Fruit fly (Drosophila melanogaster) Kc167 (cell line): Measurements from ENCODE around the gene CG32755.

Experiments
- Myc ChIP-seq: fragments of >200 bp; optimal IDR thresholded peaks from 2 replicates; lab custom pipeline; 2017; ENCODE audit warnings: missing external identifiers
- Sin3A ChIP-seq: fragments of >200 bp; optimal IDR thresholded peaks from 2 replicates; lab custom pipeline; 2018; ENCODE audit warnings: missing external identifiers
- h ChIP-seq: fragments of >200 bp; optimal IDR thresholded peaks from 3 replicates; lab custom pipeline; 2018; ENCODE audit warnings: missing external identifiers
- insv ChIP-seq: fragments of >200 bp; optimal IDR thresholded peaks from 3 replicates; lab custom pipeline; 2018; ENCODE audit warnings: missing external identifiers
- psq ChIP-seq: fragments of >200 bp; optimal IDR thresholded peaks from 2 replicates; lab custom pipeline; 2017; ENCODE audit warnings: missing external identifiers
- ttk ChIP-seq: sonication (Bioruptor generic); optimal IDR thresholded peaks from 2 replicates; lab custom pipeline; 2017; ENCODE audit warnings: missing external identifiers

CG32755 gene

dm6 chrX:5949951-5950350 is at the start of gene CG32755:
Gene CG32755, plus strand, starts transcription at chrX:5950251.
- no peak for TF ChIP-seq insv (lab: Kevin White, UChicago)
- TF ChIP-seq Sin3A (lab: Kevin White, UChicago) = no peak
- TF ChIP-seq h (lab: Kevin White, UChicago) = no peak
- no peak for TF ChIP-seq Myc
- TF ChIP-seq ttk = no peak
- TF ChIP-seq psq = no peak

dm6 chrX:5901628-5902213 is 48.3 kb upstream of the CG32755 start:
- TF ChIP-seq insv (lab: Kevin White, UChicago) = no peak
- TF ChIP-seq ttk = no peak
- no peak for TF ChIP-seq Sin3A (lab: Kevin White, UChicago)
- no peak for TF ChIP-seq psq
- TF ChIP-seq Myc = no peak
- TF ChIP-seq h (lab: Kevin White, UChicago) = no peak

dm6 chrX:5902701-5903100 is 47.4 kb upstream of the CG32755 start:
- no peak for TF ChIP-seq psq
- TF ChIP-seq ttk = peak; percentile 94

- TF ChIP-seq ttk (no peak), Myc (no peak), psq (no peak), insv (lab: Kevin White, UChicago) (no peak), Sin3A (lab: Kevin White, UChicago) (no peak), h (lab: Kevin White, UChicago) (no peak)
These were observed 45.5 kb upstream of the CG32755 start for dm6 chrX:5904377-5905085.

- TF ChIP-seq Myc = no peak
- no peak for TF ChIP-seq ttk
- TF ChIP-seq psq = no peak
- no peak for TF ChIP-seq h (lab: Kevin White, UChicago)
- no peak for TF ChIP-seq Sin3A (lab: Kevin White, UChicago)
- TF ChIP-seq insv (lab: Kevin White, UChicago) = no peak
These were observed 45.0 kb upstream of the CG32755 start for dm6 chrX:5905086-5905400.

- no peak for TF ChIP-seq ttk
- no peak for TF ChIP-seq h (lab: Kevin White, UChicago)
- no peak for TF ChIP-seq Sin3A (lab: Kevin White, UChicago)
- no peak for TF ChIP-seq insv (lab: Kevin White, UChicago)
- TF ChIP-seq Myc = no peak
- no peak for TF ChIP-seq psq
These were observed 44.6 kb upstream of the CG32755 start, which contains the start of gene CG4020 for dm6 chrX:5905446-5905845. Gene CG4020, plus strand, starts transcription at chrX:5905746.

- TF ChIP-seq Myc (no peak), insv (lab: Kevin White, UChicago) (no peak)
These were observed 42.1 kb upstream of the CG32755 start, which contains the start of gene CG12236 for dm6 chrX:5907916-5908315. Gene CG12236, plus strand, starts transcription at chrX:5908135.

- TF ChIP-seq insv (lab: Kevin White, UChicago) (no peak), h (lab: Kevin White, UChicago) (no peak), ttk (no peak), Myc (no peak), psq (no peak), Sin3A (lab: Kevin White, UChicago) (no peak)
These were observed 34.9 kb upstream of the CG32755 start for dm6 chrX:5914992-5915751.

- TF ChIP-seq h (lab: Kevin White, UChicago) (no peak), Myc (no peak), insv (lab: Kevin White, UChicago) (no peak), ttk (no peak), Sin3A (lab: Kevin White, UChicago) (no peak), psq (no peak)
These were observed 34.1 kb upstream of the CG32755 start for dm6 chrX:5915752-5916493.

- TF ChIP-seq Myc (no peak), psq (no peak), ttk (no peak), h (lab: Kevin White, UChicago) (no peak), Sin3A (lab: Kevin White, UChicago) (no peak), insv (lab: Kevin White, UChicago) (no peak)
These were observed 33.3 kb upstream of the CG32755 start, which contains the start of the genes Shmt and CG3726 for dm6 chrX:5916494-5917309. Gene Shmt, minus strand, starts transcription at chrX:5916797. Gene CG3726, plus strand, starts transcription at chrX:5917097.

- TF ChIP-seq psq (no peak), insv (lab: Kevin White, UChicago) (no peak), Myc (no peak), h (lab: Kevin White, UChicago) (no peak), ttk (no peak), Sin3A (lab: Kevin White, UChicago) (no peak)
These were observed 32.6 kb upstream of the CG32755 start for dm6 chrX:5917310-5917988.
